Worm (Caenorhabditis elegans) whole organism, mixed stage, embryonic: Measurements from ENCODE around the gene metl-13.

Experiments
- bed-3 ChIP-seq: fragments of 200-800 bp; sonication (Bioruptor generic); optimal IDR thresholded peaks from 3 replicates; lab custom pipeline; 2018; ENCODE audit warnings: mild to moderate bottlenecking, missing genetic modification characterization, moderate library complexity, missing compliant biosample characterization
- blmp-1 ChIP-seq: fragments of 150-350 bp; optimal IDR thresholded peaks from 2 replicates; lab custom pipeline; 2014; ENCODE audit warnings: missing biosample characterization, missing genetic modification characterization
- ceh-39 ChIP-seq: fragments of 150-350 bp; optimal IDR thresholded peaks from 2 replicates; lab custom pipeline; 2014; ENCODE audit warnings: missing biosample characterization, missing genetic modification characterization
- ceh-43 ChIP-seq: fragments of 200-800 bp; sonication (Bioruptor generic); optimal IDR thresholded peaks from 2 replicates; lab custom pipeline; 2018; ENCODE audit warnings: mild to moderate bottlenecking, missing genetic modification characterization, moderate library complexity, missing compliant biosample characterization
- ceh-83 ChIP-seq: fragments of 200-800 bp; sonication (Bioruptor generic); optimal IDR thresholded peaks from 2 replicates; lab custom pipeline; 2018; ENCODE audit warnings: mild to moderate bottlenecking, missing genetic modification characterization, missing compliant biosample characterization
- ces-1 ChIP-seq: fragments of 150-350 bp; optimal IDR thresholded peaks from 2 replicates; lab custom pipeline; 2014; ENCODE audit warnings: missing biosample characterization, missing genetic modification reagents, missing genetic modification characterization
- cnd-1 ChIP-seq: fragments of 200-800 bp; sonication (Bioruptor generic); optimal IDR thresholded peaks from 2 replicates; lab custom pipeline; 2018; ENCODE audit warnings: mild to moderate bottlenecking, missing genetic modification characterization, missing compliant biosample characterization
- drap-1 ChIP-seq: fragments of 200-800 bp; sonication (Bioruptor generic); optimal IDR thresholded peaks from 3 replicates; lab custom pipeline; 2018; ENCODE audit warnings: mild to moderate bottlenecking, missing genetic modification characterization, missing compliant biosample characterization
- elt-1 ChIP-seq: sonication (generic microtip); optimal IDR thresholded peaks from 2 replicates; lab custom pipeline; 2017; ENCODE audit warnings: missing genetic modification characterization, mild to moderate bottlenecking, missing compliant biosample characterization, antibody characterized with exemption, moderate library complexity, borderline replicate concordance; ENCODE audit not compliant: insufficient read depth
- elt-3 ChIP-seq: fragments of 150-350 bp; optimal IDR thresholded peaks from 2 replicates; lab custom pipeline; 2014; ENCODE audit warnings: missing biosample characterization, missing genetic modification characterization
- hlh-1 ChIP-seq: fragments of 150-350 bp; optimal IDR thresholded peaks from 2 replicates; lab custom pipeline; 2014; ENCODE audit warnings: missing biosample characterization, missing genetic modification reagents, missing genetic modification characterization
- lin-13 ChIP-seq: fragments of 150-350 bp; optimal IDR thresholded peaks from 2 replicates; lab custom pipeline; 2014; ENCODE audit warnings: missing biosample characterization, missing genetic modification characterization
- lin-32 ChIP-seq: fragments of 200-800 bp; sonication (Bioruptor generic); optimal IDR thresholded peaks from 2 replicates; lab custom pipeline; 2018; ENCODE audit warnings: mild to moderate bottlenecking, missing genetic modification characterization, missing compliant biosample characterization
- lsy-2 ChIP-seq: fragments of 150-350 bp; optimal IDR thresholded peaks from 2 replicates; lab custom pipeline; 2014; ENCODE audit warnings: missing biosample characterization, missing genetic modification characterization
- mep-1 ChIP-seq: fragments of 150-350 bp; optimal IDR thresholded peaks from 2 replicates; lab custom pipeline; 2017; ENCODE audit warnings: missing biosample characterization, missing genetic modification reagents, missing genetic modification characterization, inconsistent platforms
- nhr-2 ChIP-seq: fragments of 150-350 bp; optimal IDR thresholded peaks from 2 replicates; lab custom pipeline; 2014; ENCODE audit warnings: missing biosample characterization, missing genetic modification characterization
- nhr-237 ChIP-seq: fragments of 150-350 bp; optimal IDR thresholded peaks from 2 replicates; lab custom pipeline; 2014; ENCODE audit warnings: missing biosample characterization, missing genetic modification characterization
- nhr-28 ChIP-seq: fragments of 150-350 bp; optimal IDR thresholded peaks from 2 replicates; lab custom pipeline; 2014; ENCODE audit warnings: missing biosample characterization, missing genetic modification characterization
- nhr-76 ChIP-seq: sonication (generic microtip); optimal IDR thresholded peaks from 2 replicates; lab custom pipeline; 2017; ENCODE audit warnings: missing biosample characterization, missing genetic modification characterization
- pha-4 ChIP-seq: fragments of 150-350 bp; optimal IDR thresholded peaks from 2 replicates; lab custom pipeline; 2018; ENCODE audit warnings: missing biosample characterization, missing genetic modification reagents, missing genetic modification characterization
- sem-2 ChIP-seq: fragments of 200-800 bp; sonication (Bioruptor generic); optimal IDR thresholded peaks from 2 replicates; lab custom pipeline; 2018; ENCODE audit warnings: mild to moderate bottlenecking, missing genetic modification characterization, missing compliant biosample characterization
- sptf-1 ChIP-seq: sonication (generic microtip); optimal IDR thresholded peaks from 2 replicates; lab custom pipeline; 2017; ENCODE audit warnings: mild to moderate bottlenecking, missing genetic modification characterization, moderate library complexity, missing compliant biosample characterization
- tbx-8 ChIP-seq: fragments of 200-800 bp; sonication (Bioruptor generic); optimal IDR thresholded peaks from 2 replicates; lab custom pipeline; 2018; ENCODE audit warnings: mild to moderate bottlenecking, missing genetic modification characterization, moderate library complexity, missing compliant biosample characterization
- unc-120 ChIP-seq: sonication (generic microtip); optimal IDR thresholded peaks from 2 replicates; lab custom pipeline; 2017; ENCODE audit warnings: missing genetic modification characterization, missing compliant biosample characterization; ENCODE audit not compliant: poor library complexity, severe bottlenecking
- unc-39 ChIP-seq: fragments of 150-350 bp; optimal IDR thresholded peaks from 2 replicates; lab custom pipeline; 2014; ENCODE audit warnings: missing biosample characterization, missing genetic modification characterization
- unc-62 ChIP-seq: fragments of 150-350 bp; optimal IDR thresholded peaks from 2 replicates; lab custom pipeline; 2014; ENCODE audit warnings: missing biosample characterization, missing genetic modification reagents, missing genetic modification characterization
- zip-8 ChIP-seq: fragments of 150-350 bp; optimal IDR thresholded peaks from 2 replicates; lab custom pipeline; 2014; ENCODE audit warnings: missing biosample characterization, missing genetic modification characterization

Gene metl-13

DNA sequence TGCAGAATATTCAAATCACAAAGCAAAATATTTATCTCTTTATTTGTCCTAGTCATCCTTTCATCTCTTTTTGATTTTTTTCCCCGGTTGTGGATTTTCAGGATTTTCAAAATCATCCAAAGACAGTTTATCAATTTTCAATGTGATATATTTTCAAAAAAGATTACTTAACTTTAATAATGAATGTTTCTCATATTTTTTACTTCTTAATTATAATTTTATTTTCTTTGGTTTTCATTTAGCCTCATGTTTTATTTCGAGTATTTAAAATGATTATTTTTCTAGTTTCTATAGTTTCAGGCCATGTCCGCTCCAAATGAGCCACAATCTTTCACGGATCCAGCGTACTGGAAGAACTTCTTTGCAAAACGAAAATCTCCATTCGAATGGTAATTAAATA, at the start of gene metl-13:
TSS of gene metl-13 (plus strand) at position 301 of the 400 bp plus-strand sequence.
- TF ChIP-seq sptf-1 (tag; lab: Kevin White, UChicago) (no peak), unc-62 (GFP tag; lab: Kevin White, UChicago) (no peak), nhr-2 (tag; lab: Kevin White, UChicago) (no peak), cnd-1 (tag; lab: Kevin White, UChicago) (no peak), nhr-28 (tag; lab: Kevin White, UChicago) (no peak), ceh-39 (no peak), lin-32 (GFP tag; lab: Kevin White, UChicago) (no peak), nhr-76 (tag; lab: Kevin White, UChicago) (no peak), sem-2 (no peak), zip-8 (no peak), lsy-2 (tag; lab: Kevin White, UChicago) (no peak), ces-1 (GFP tag; lab: Kevin White, UChicago) (no peak), ceh-43 (GFP tag; lab: Kevin White, UChicago) (no peak), unc-39 (tag; lab: Kevin White, UChicago) (no peak)

DNA sequence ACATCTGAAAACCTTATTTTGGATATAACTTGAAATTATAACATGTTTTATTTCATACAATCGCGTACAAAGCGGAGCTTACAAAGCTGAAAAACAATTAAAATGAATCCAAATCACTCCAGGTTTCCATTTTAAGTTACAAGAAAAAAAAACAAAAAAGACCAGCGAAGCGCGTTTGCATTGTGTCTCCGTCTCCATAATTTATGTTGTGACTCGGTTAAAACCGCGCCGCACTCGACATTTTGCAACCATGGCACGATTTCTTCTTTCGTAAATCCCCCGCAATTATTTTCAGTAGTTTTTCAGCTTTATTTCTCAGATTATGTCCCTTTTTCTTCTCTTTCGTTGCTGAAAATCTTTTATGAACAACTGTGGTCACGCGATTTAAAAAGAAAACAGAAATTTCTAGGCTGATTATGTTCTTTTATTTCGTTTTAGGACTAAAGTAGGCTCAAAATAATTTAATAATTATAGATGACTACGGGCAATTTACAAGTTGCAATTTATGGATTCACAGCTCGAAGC, 49.4 kb upstream of the metl-13 start, which contains the start of the genes F38A5.2 and dnj-11:
TSS of gene F38A5.2 (minus strand) at position 4 of the 525 bp plus-strand sequence.
TSS of gene dnj-11 (plus strand) at position 475 of the 525 bp plus-strand sequence.
- TF ChIP-seq lsy-2 (tag; lab: Kevin White, UChicago): peak; percentile 78
- TF ChIP-seq pha-4 (tag; lab: Kevin White, UChicago): peak; percentile 64
- TF ChIP-seq lin-13 (tag; lab: Kevin White, UChicago): peak; percentile 68
- TF ChIP-seq nhr-28 (tag; lab: Kevin White, UChicago): no peak
- TF ChIP-seq unc-120 (tag; lab: Kevin White, UChicago): peak; percentile 55
- TF ChIP-seq ces-1 (GFP tag; lab: Kevin White, UChicago): peak; percentile 75
- peak; percentile 25 for TF ChIP-seq hlh-1 (tag; lab: Kevin White, UChicago)
- TF ChIP-seq sem-2: no peak
- TF ChIP-seq bed-3 (GFP tag; lab: Kevin White, UChicago): no peak
- TF ChIP-seq nhr-237 (tag; lab: Kevin White, UChicago): peak; percentile 78
- TF ChIP-seq mep-1 (tag; lab: Kevin White, UChicago): peak; percentile 95
- peak; percentile 73 for TF ChIP-seq ceh-39

- TF ChIP-seq ceh-83 (GFP tag; lab: Kevin White, UChicago): no peak
- TF ChIP-seq drap-1: no peak
- no peak for TF ChIP-seq elt-3
- no peak for TF ChIP-seq nhr-28 (tag; lab: Kevin White, UChicago)
- no peak for TF ChIP-seq hlh-1 (tag; lab: Kevin White, UChicago)
- TF ChIP-seq unc-39 (tag; lab: Kevin White, UChicago): no peak
- TF ChIP-seq tbx-8: no peak
- no peak for TF ChIP-seq unc-120 (tag; lab: Kevin White, UChicago)
- no peak for TF ChIP-seq nhr-2 (tag; lab: Kevin White, UChicago)
- TF ChIP-seq zip-8: no peak
- no peak for TF ChIP-seq pha-4 (tag; lab: Kevin White, UChicago)
- no peak for TF ChIP-seq lin-32 (GFP tag; lab: Kevin White, UChicago)
- no peak for TF ChIP-seq lin-13 (tag; lab: Kevin White, UChicago)
- TF ChIP-seq cnd-1 (tag; lab: Kevin White, UChicago): no peak
- TF ChIP-seq, all 35 proteins: peak for 0
Measured at ce11 chrIV:6588080-6588613, 46.7 kb upstream of the metl-13 start.

- TF ChIP-seq sptf-1 (tag; lab: Kevin White, UChicago): no peak
- TF ChIP-seq unc-120 (tag; lab: Kevin White, UChicago): no peak
- TF ChIP-seq ceh-83 (GFP tag; lab: Kevin White, UChicago): no peak
- no peak for TF ChIP-seq elt-3
- TF ChIP-seq nhr-237 (tag; lab: Kevin White, UChicago): no peak
- TF ChIP-seq unc-62 (GFP tag; lab: Kevin White, UChicago): no peak
- TF ChIP-seq elt-1: no peak
- no peak for TF ChIP-seq pha-4 (tag; lab: Kevin White, UChicago)
- TF ChIP-seq lsy-2 (tag; lab: Kevin White, UChicago): no peak
- no peak for TF ChIP-seq drap-1
- no peak for TF ChIP-seq bed-3 (GFP tag; lab: Kevin White, UChicago)
- TF ChIP-seq nhr-76 (tag; lab: Kevin White, UChicago): no peak
- TF ChIP-seq lin-32 (GFP tag; lab: Kevin White, UChicago): no peak
- no peak for TF ChIP-seq blmp-1 (tag; lab: Kevin White, UChicago)
- TF ChIP-seq unc-39 (tag; lab: Kevin White, UChicago): no peak
Measured at ce11 chrIV:6590029-6590428, 44.9 kb upstream of the metl-13 start, which contains the start of the genes lec-11 and irld-7. Gene lec-11 (minus strand): TSS chrIV:6590154. Gene irld-7 (plus strand): TSS chrIV:6590360.
